Worm (Caenorhabditis elegans) whole organism, L4 larva: ENCODE results near the gene C34H4.5.

ENCODE experiments used
- F26F4.8 ChIP-seq: fragments of 200-800 bp; sonication (Bioruptor generic); conservative IDR thresholded peaks from 2 replicates; pipeline ENCODE4 v1.3.6; 2022; ENCODE audit warnings: missing genetic modification characterization, missing compliant biosample characterization
- Y48G9A.11 ChIP-seq: fragments of 200-800 bp; sonication (Bioruptor generic); IDR thresholded peaks from 2 replicates; pipeline ENCODE4 v1.3.6; 2022; ENCODE audit warnings: missing genetic modification reagents, missing genetic modification characterization, missing compliant biosample characterization
- aha-1 ChIP-seq: fragments of 150-350 bp; peaks from one replicate; lab custom pipeline; 2014; ENCODE audit warnings: missing biosample characterization, missing genetic modification characterization
- gei-8 ChIP-seq: fragments of 200-800 bp; sonication (Bioruptor generic); optimal IDR thresholded peaks from 2 replicates; lab custom pipeline; 2018; ENCODE audit warnings: mild to moderate bottlenecking, missing genetic modification characterization, missing compliant biosample characterization
- lin-39 ChIP-seq: fragments of 150-350 bp; optimal IDR thresholded peaks from 2 replicates; lab custom pipeline; 2014; ENCODE audit warnings: missing biosample characterization, missing genetic modification reagents, missing genetic modification characterization
- lir-3 ChIP-seq: sonication (generic microtip); optimal IDR thresholded peaks from 2 replicates; lab custom pipeline; 2016; ENCODE audit warnings: mild to moderate bottlenecking, missing genetic modification characterization, missing compliant biosample characterization

DNA sequence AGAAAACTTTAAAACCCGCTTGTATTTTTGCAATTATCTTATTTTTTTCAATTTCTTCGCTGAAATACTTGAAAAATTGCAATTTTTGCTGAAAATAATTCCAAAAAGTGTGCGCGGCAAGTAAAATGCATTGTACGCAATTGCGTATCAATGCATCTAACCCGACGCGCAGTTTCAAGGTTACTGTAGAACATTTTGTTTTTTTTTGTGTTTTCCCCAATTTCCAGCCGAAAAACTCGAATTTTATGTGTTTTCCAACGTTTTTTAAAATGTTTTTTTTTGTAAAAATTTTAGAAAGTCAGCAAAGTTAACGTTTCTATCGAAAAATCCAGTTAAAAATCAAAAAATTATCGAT is 53.4 kb downstream of the C34H4.5 start:
- TF ChIP-seq F26F4.8 (GFP tag; lab: Robert Waterston, UW): no peak
- TF ChIP-seq gei-8 (GFP tag; lab: Kevin White, UChicago): no peak
- no peak for TF ChIP-seq lir-3 (tag; lab: Kevin White, UChicago)
- no peak for TF ChIP-seq Y48G9A.11 (GFP tag; lab: Robert Waterston, UW)
- no peak for TF ChIP-seq lin-39
- TF ChIP-seq aha-1: no peak
